Worm (Caenorhabditis elegans) whole organism, mixed stage, embryonic: ENCODE measurements around the gene F41G3.19.

ENCODE experiments used
- bed-3 ChIP-seq: fragments of 200-800 bp; sonication (Bioruptor generic); optimal IDR thresholded peaks from 3 replicates; lab custom pipeline; 2018; ENCODE audit warnings: mild to moderate bottlenecking, missing genetic modification characterization, moderate library complexity, missing compliant biosample characterization
- lsy-2 ChIP-seq: fragments of 150-350 bp; optimal IDR thresholded peaks from 2 replicates; lab custom pipeline; 2014; ENCODE audit warnings: missing biosample characterization, missing genetic modification characterization
- snpc-4 ChIP-seq: fragments of 150-350 bp; optimal IDR thresholded peaks from 2 replicates; lab custom pipeline; 2014; ENCODE audit warnings: missing biosample characterization, missing genetic modification characterization

ce11 chrII:6712177-6712981 is 39.5 kb downstream of the F41G3.19 start, which contains the start of the genes dpy-10 and T14B4.19:
- no peak for TF ChIP-seq snpc-4
- TF ChIP-seq lsy-2 (tag; lab: Kevin White, UChicago): no peak
- no peak for TF ChIP-seq bed-3 (GFP tag; lab: Kevin White, UChicago)
